Worm (Caenorhabditis elegans) whole organism, midembryonic: ENCODE measurements around the gene F46C5.2.

Source experiments
- T22C8.4 ChIP-seq: fragments of 200-800 bp; sonication (Bioruptor generic); IDR thresholded peaks from 2 replicates; pipeline ENCODE4 v1.3.6; 2022; ENCODE audit warnings: missing genetic modification characterization, missing compliant biosample characterization
- cog-1 ChIP-seq: sonication (generic microtip); optimal IDR thresholded peaks from 2 replicates; lab custom pipeline; 2016; ENCODE audit warnings: missing genetic modification characterization, missing compliant biosample characterization
- flt-1 ChIP-seq: fragments of 200-800 bp; sonication (Bioruptor generic); IDR thresholded peaks from 2 replicates; pipeline ENCODE4 v1.3.6; 2022; ENCODE audit warnings: missing genetic modification characterization, missing compliant biosample characterization
- klf-2 ChIP-seq: fragments of 200-800 bp; sonication (Bioruptor generic); conservative IDR thresholded peaks from 2 replicates; pipeline ENCODE4 v1.3.6; 2022; ENCODE audit warnings: missing genetic modification reagents, missing genetic modification characterization, missing compliant biosample characterization
- ref-1 ChIP-seq: fragments of 200-800 bp; sonication (Bioruptor generic); conservative IDR thresholded peaks from 2 replicates; pipeline ENCODE4 v1.3.6; 2022; ENCODE audit warnings: missing genetic modification reagents, missing genetic modification characterization, missing compliant biosample characterization
- ztf-29 ChIP-seq: fragments of 200-800 bp; sonication (Bioruptor generic); IDR thresholded peaks from 2 replicates; pipeline ENCODE4 v1.3.6; 2022; ENCODE audit warnings: missing genetic modification reagents, missing genetic modification characterization, missing compliant biosample characterization

DNA sequence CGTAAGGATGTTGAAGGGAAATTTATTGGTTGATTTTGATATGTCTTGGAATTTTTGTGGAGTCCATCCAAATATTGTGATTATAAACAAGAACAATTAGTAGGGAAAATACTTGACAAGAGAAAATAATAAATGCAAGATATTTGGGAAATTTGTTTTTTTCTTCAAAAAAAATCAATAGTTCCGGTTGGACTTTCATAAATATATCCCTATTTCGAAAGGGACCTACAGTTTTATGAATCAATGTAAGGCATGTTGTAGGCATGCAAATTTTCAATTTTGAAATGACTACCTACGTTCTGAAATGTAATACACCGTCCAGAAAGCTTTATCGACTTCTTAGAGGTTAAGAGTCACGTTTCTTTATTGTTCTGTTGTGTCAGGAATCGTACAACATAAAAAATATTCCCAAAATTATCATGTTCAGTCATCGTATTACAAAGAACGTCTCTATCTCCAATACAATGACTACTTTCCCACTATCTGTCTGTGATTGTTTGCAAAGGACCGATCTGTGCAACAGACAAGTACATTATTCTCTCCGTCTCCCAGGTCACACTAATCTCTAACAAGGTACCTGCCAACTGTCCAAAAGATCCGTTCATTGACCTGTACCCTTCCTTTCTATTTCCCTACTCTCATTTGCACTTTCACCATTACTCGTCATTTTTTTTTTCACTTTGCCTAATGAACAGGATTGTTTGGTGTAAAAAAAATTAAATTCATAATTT lies 39.1 kb downstream of the F46C5.2 start, which contains the start of gene F07H5.13:
- TF ChIP-seq flt-1 = 0 out of 2 replicates have a peak, but pooled peaks have one; percentile 56
- no peak for TF ChIP-seq ref-1 (GFP tag; lab: Robert Waterston, UW)
- TF ChIP-seq ztf-29 (GFP tag; lab: Robert Waterston, UW) = no peak
- no peak for TF ChIP-seq T22C8.4 (GFP tag; lab: Robert Waterston, UW)
- no peak for TF ChIP-seq cog-1 (tag; lab: Kevin White, UChicago)
- TF ChIP-seq klf-2 = no peak
